Fruit fly (Drosophila melanogaster) whole organism, embryonic: ENCODE measurements around the gene Nrx-IV.

Experiments
- Ada2b ChIP-seq: fragments of 200-800 bp; sonication (Bioruptor generic); IDR thresholded peaks from 2 replicates; pipeline ENCODE4 v1.3.6; 2022; ENCODE audit warnings: missing biosample characterization, missing genetic modification characterization
- Aef1 ChIP-seq: fragments of 200-800 bp; sonication (Bioruptor generic); IDR thresholded peaks from 3 replicates; pipeline ENCODE4 v1.3.6; 2022; ENCODE audit warnings: missing biosample characterization, missing genetic modification characterization
- CG1024 ChIP-seq: fragments of 200-800 bp; sonication (Bioruptor generic); IDR thresholded peaks from 2 replicates; pipeline ENCODE4 v1.3.6; 2022; ENCODE audit warnings: missing biosample characterization, missing genetic modification characterization
- CG10274 ChIP-seq: fragments of 200-800 bp; sonication (Bioruptor generic); optimal IDR thresholded peaks from 3 replicates; lab custom pipeline; 2017; ENCODE audit warnings: missing biosample characterization, mild to moderate bottlenecking, missing genetic modification characterization
- CG10321 ChIP-seq: fragments of 200-800 bp; sonication (Bioruptor generic); IDR thresholded peaks from 2 replicates; pipeline ENCODE4 v1.3.6; 2022; ENCODE audit warnings: missing biosample characterization, missing genetic modification characterization
- CG11456 ChIP-seq: fragments of 200-800 bp; sonication (Bioruptor generic); IDR thresholded peaks from 3 replicates; pipeline ENCODE4 v1.3.6; 2022; ENCODE audit warnings: missing biosample characterization, missing genetic modification characterization
- CG17328 ChIP-seq: fragments of 200-800 bp; sonication (Bioruptor generic); IDR thresholded peaks from 2 replicates; pipeline ENCODE4 v1.3.6; 2022; ENCODE audit warnings: missing biosample characterization, missing genetic modification characterization
- CG17361 ChIP-seq: fragments of 200-800 bp; sonication (Bioruptor generic); IDR thresholded peaks from 3 replicates; pipeline ENCODE4 v1.3.6; 2022; ENCODE audit warnings: missing biosample characterization, missing genetic modification characterization
- CG31224 ChIP-seq: fragments of 200-800 bp; sonication (Bioruptor generic); IDR thresholded peaks from 2 replicates; pipeline ENCODE4 v1.3.6; 2022; ENCODE audit warnings: missing biosample characterization, missing genetic modification characterization
- CG32772 ChIP-seq: fragments of 200-800 bp; sonication (Bioruptor generic); IDR thresholded peaks from 2 replicates; pipeline ENCODE4 v1.3.6; 2022; ENCODE audit warnings: missing biosample characterization, missing genetic modification characterization
- CG4730 ChIP-seq: fragments of 200-800 bp; sonication (Bioruptor generic); IDR thresholded peaks from 2 replicates; pipeline ENCODE4 v1.3.6; 2022; ENCODE audit warnings: missing biosample characterization, missing genetic modification characterization
- CG6654 ChIP-seq: fragments of 200-800 bp; sonication (Bioruptor generic); optimal IDR thresholded peaks from 2 replicates; lab custom pipeline; 2017; ENCODE audit warnings: missing biosample characterization, mild to moderate bottlenecking, missing genetic modification characterization
- CG7786 ChIP-seq: fragments of 200-800 bp; sonication (Bioruptor generic); optimal IDR thresholded peaks from 2 replicates; lab custom pipeline; 2016; ENCODE audit warnings: missing biosample characterization, missing genetic modification characterization
- CG7963 ChIP-seq: fragments of 200-800 bp; sonication (Bioruptor generic); IDR thresholded peaks from 3 replicates; pipeline ENCODE4 v1.3.6; 2022; ENCODE audit warnings: missing biosample characterization, missing genetic modification characterization; ENCODE audit not compliant: partially characterized antibody
- CG7987 ChIP-seq: fragments of 200-800 bp; sonication (Bioruptor generic); optimal IDR thresholded peaks from 2 replicates; lab custom pipeline; 2018; ENCODE audit warnings: missing biosample characterization, mild to moderate bottlenecking, missing genetic modification characterization, moderate library complexity
- CG8359 ChIP-seq: fragments of 200-800 bp; sonication (Bioruptor generic); optimal IDR thresholded peaks from 2 replicates; lab custom pipeline; 2017; ENCODE audit warnings: missing biosample characterization, mild to moderate bottlenecking, missing genetic modification characterization, borderline replicate concordance
- CoRest ChIP-seq: fragments of 200-800 bp; sonication (Bioruptor generic); optimal IDR thresholded peaks from 3 replicates; lab custom pipeline; 2018; ENCODE audit warnings: missing biosample characterization, mild to moderate bottlenecking, missing genetic modification characterization, moderate library complexity
- Drgx ChIP-seq: fragments of 200-800 bp; sonication (Bioruptor generic); IDR thresholded peaks from 2 replicates; pipeline ENCODE4 v1.3.6; 2022; ENCODE audit warnings: missing biosample characterization, missing genetic modification characterization
- Fer1 ChIP-seq: fragments of 200-800 bp; sonication (Bioruptor generic); optimal IDR thresholded peaks from 2 replicates; lab custom pipeline; 2017; ENCODE audit warnings: missing biosample characterization, mild to moderate bottlenecking, missing genetic modification characterization
- Fer3 ChIP-seq: fragments of 200-800 bp; sonication (Bioruptor generic); optimal IDR thresholded peaks from 2 replicates; lab custom pipeline; 2018; ENCODE audit warnings: missing biosample characterization, mild to moderate bottlenecking, missing genetic modification characterization, moderate library complexity
- Hand ChIP-seq: fragments of 200-800 bp; sonication (Bioruptor generic); optimal IDR thresholded peaks from 2 replicates; lab custom pipeline; 2017; ENCODE audit warnings: mild to moderate bottlenecking, missing biosample characterization, missing genetic modification reagents, missing genetic modification characterization
- NC2α ChIP-seq: fragments of 200-800 bp; sonication (Bioruptor generic); optimal IDR thresholded peaks from 2 replicates; lab custom pipeline; 2016; ENCODE audit warnings: missing biosample characterization, missing genetic modification characterization
- Nf-YB ChIP-seq: fragments of 200-800 bp; sonication (Bioruptor generic); optimal IDR thresholded peaks from 3 replicates; lab custom pipeline; 2019; ENCODE audit warnings: missing biosample characterization, mild to moderate bottlenecking, missing genetic modification characterization, moderate library complexity
- Ptx1 ChIP-seq: fragments of 200-800 bp; sonication (Bioruptor generic); IDR thresholded peaks from 2 replicates; pipeline ENCODE4 v1.3.6; 2022; ENCODE audit warnings: missing biosample characterization, missing genetic modification characterization
- YL-1 ChIP-seq: fragments of 200-800 bp; sonication (Bioruptor generic); optimal IDR thresholded peaks from 3 replicates; lab custom pipeline; 2017; ENCODE audit warnings: missing biosample characterization, mild to moderate bottlenecking, missing genetic modification characterization
- ab ChIP-seq: fragments of 200-800 bp; sonication (Bioruptor generic); optimal IDR thresholded peaks from 2 replicates; lab custom pipeline; 2016; ENCODE audit warnings: missing biosample characterization, missing genetic modification characterization
- abd-A ChIP-seq: fragments of 200-800 bp; sonication (Bioruptor generic); optimal IDR thresholded peaks from 3 replicates; lab custom pipeline; 2019; ENCODE audit warnings: missing biosample characterization, mild to moderate bottlenecking, missing genetic modification characterization, moderate library complexity
- ac ChIP-seq: fragments of 200-800 bp; sonication (Bioruptor generic); optimal IDR thresholded peaks from 3 replicates; lab custom pipeline; 2017; ENCODE audit warnings: missing biosample characterization, mild to moderate bottlenecking, missing genetic modification characterization
- ase ChIP-seq: fragments of 200-800 bp; sonication (Bioruptor generic); IDR thresholded peaks from 3 replicates; pipeline ENCODE4 v1.3.6; 2022; ENCODE audit warnings: missing biosample characterization, missing genetic modification characterization
- chn ChIP-seq: fragments of 200-800 bp; sonication (Bioruptor generic); optimal IDR thresholded peaks from 2 replicates; lab custom pipeline; 2016; ENCODE audit warnings: missing biosample characterization, missing genetic modification characterization
- corto ChIP-seq: fragments of 200-800 bp; sonication (Bioruptor generic); optimal IDR thresholded peaks from 2 replicates; lab custom pipeline; 2016; ENCODE audit warnings: missing biosample characterization, mild to moderate bottlenecking, missing genetic modification characterization, moderate library complexity
- dmrt11E ChIP-seq: fragments of 200-800 bp; sonication (Bioruptor generic); optimal IDR thresholded peaks from 3 replicates; lab custom pipeline; 2018; ENCODE audit warnings: missing biosample characterization, mild to moderate bottlenecking, missing genetic modification characterization, moderate library complexity
- eve ChIP-seq, 2 experiments: fragments of >200 bp; optimal IDR thresholded peaks; 2 replicates each; lab custom pipeline; 2017; ENCODE audit warnings: missing biosample characterization in 2 of 2, missing genetic modification characterization in 2 of 2
- fd64A ChIP-seq: fragments of 200-800 bp; sonication (Bioruptor generic); optimal IDR thresholded peaks from 3 replicates; lab custom pipeline; 2018; ENCODE audit warnings: missing biosample characterization, mild to moderate bottlenecking, missing genetic modification characterization
- h ChIP-seq: fragments of >200 bp; optimal IDR thresholded peaks from 2 replicates; lab custom pipeline; 2017
- hkb ChIP-seq, 2 experiments: fragments of 200-800 bp in 1 of 2; fragments of >200 bp in 1 of 2; sonication (Bioruptor generic) in 1 of 2; IDR thresholded peaks in 1 of 2; optimal IDR thresholded peaks in 1 of 2; 2 replicates each; pipeline versions ENCODE4 v1.3.6 to Lab custom; 2017 to 2022; ENCODE audit warnings: missing biosample characterization in 1 of 2, missing genetic modification characterization in 1 of 2
- insv ChIP-seq, 2 experiments: fragments of 200-800 bp; sonication (Bioruptor generic); optimal IDR thresholded peaks; 3 replicates each; lab custom pipeline; 2016 to 2018; ENCODE audit warnings: missing biosample characterization in 2 of 2, missing genetic modification characterization in 2 of 2
- kay ChIP-seq: fragments of 200-800 bp; sonication (Bioruptor generic); optimal IDR thresholded peaks from 2 replicates; lab custom pipeline; 2016; ENCODE audit warnings: missing biosample characterization, missing genetic modification characterization
- lab ChIP-seq: fragments of 200-800 bp; sonication (Bioruptor generic); optimal IDR thresholded peaks from 3 replicates; lab custom pipeline; 2017; ENCODE audit warnings: missing biosample characterization, missing genetic modification characterization, mild to moderate bottlenecking, moderate library complexity, missing genetic modification reagents
- maf-S ChIP-seq: fragments of 200-800 bp; sonication (Bioruptor generic); optimal IDR thresholded peaks from 2 replicates; lab custom pipeline; 2016; ENCODE audit warnings: missing biosample characterization, missing genetic modification characterization
- pb ChIP-seq: fragments of 200-800 bp; sonication (Bioruptor generic); optimal IDR thresholded peaks from 3 replicates; lab custom pipeline; 2016; ENCODE audit warnings: missing biosample characterization, missing genetic modification characterization
- pfk ChIP-seq: fragments of 200-800 bp; sonication (Bioruptor generic); optimal IDR thresholded peaks from 2 replicates; lab custom pipeline; 2018; ENCODE audit warnings: missing biosample characterization, mild to moderate bottlenecking, missing genetic modification characterization, moderate library complexity
- sc ChIP-seq, 3 experiments: fragments of >200 bp in 2 of 3; fragments of 200-800 bp in 1 of 3; sonication (Bioruptor generic) in 1 of 3; optimal IDR thresholded peaks; 2 replicates in 2 of 3; 3 replicates in 1 of 3; lab custom pipeline; 2017; ENCODE audit warnings: mild to moderate bottlenecking in 1 of 3, missing biosample characterization in 1 of 3, missing genetic modification characterization in 1 of 3, missing genetic modification reagents in 1 of 3
- sqz ChIP-seq: fragments of 200-800 bp; sonication (Bioruptor generic); optimal IDR thresholded peaks from 3 replicates; lab custom pipeline; 2018; ENCODE audit warnings: missing biosample characterization, mild to moderate bottlenecking, missing genetic modification characterization
- trem ChIP-seq: fragments of 200-800 bp; optimal IDR thresholded peaks from 3 replicates; lab custom pipeline; 2019; ENCODE audit warnings: missing biosample characterization, mild to moderate bottlenecking, missing genetic modification characterization, moderate library complexity
- unpg ChIP-seq: fragments of 200-800 bp; sonication (Bioruptor generic); optimal IDR thresholded peaks from 3 replicates; lab custom pipeline; 2018; ENCODE audit warnings: missing biosample characterization, mild to moderate bottlenecking, missing genetic modification characterization, moderate library complexity
- wdn ChIP-seq: fragments of 200-800 bp; sonication (Bioruptor generic); IDR thresholded peaks from 2 replicates; pipeline ENCODE4 v1.3.6; 2022; ENCODE audit warnings: missing biosample characterization, missing genetic modification characterization
- zen ChIP-seq: fragments of 200-800 bp; sonication (Bioruptor generic); optimal IDR thresholded peaks from 3 replicates; lab custom pipeline; 2018; ENCODE audit warnings: missing biosample characterization, mild to moderate bottlenecking, missing genetic modification characterization, moderate library complexity

The Nrx-IV gene

dm6 chr3L:12138113-12138899, 8.0 kb upstream of the Nrx-IV start, which contains the start of the genes ND-SGDH and RhoGAP68F (continued):
- TF ChIP-seq hkb (optimal IDR thresholded peaks at IDR 0.05; lab: Kevin White, UChicago) (no peak), hkb (GFP tag; IDR thresholded peaks at IDR 0.05; lab: Robert Waterston, UW) (no peak; the same call in none of the 2 replicates), CG6654 (peak; percentile 36), CG10274 (GFP tag; lab: Kevin White, UChicago) (no peak), CG11456 (GFP tag; lab: Robert Waterston, UW) (no peak; the same call in 2 of the 3 replicates), Drgx (GFP tag; lab: Robert Waterston, UW) (peak; percentile 34; the same call in 1 of the 2 replicates), CG4730 (GFP tag; lab: Robert Waterston, UW) (peak; percentile 32; the same call in 1 of the 2 replicates), CG32772 (peak; percentile 59; the same call in 1 of the 2 replicates), sqz (peak; percentile 55), trem (tag; lab: Kevin White, UChicago) (peak; percentile 76), CG31224 (peak; percentile 55), abd-A (tag; lab: Kevin White, UChicago) (no peak), CG1024 (GFP tag; lab: Robert Waterston, UW) (no peak), dmrt11E (tag; lab: Kevin White, UChicago) (peak; percentile 70), eve (GFP tag; optimal IDR thresholded peaks at IDR 0.05; lab: Kevin White, UChicago) (no peak), unpg (GFP tag; lab: Kevin White, UChicago) (peak; percentile 68), Ada2b (GFP tag; lab: Robert Waterston, UW) (peak; percentile 43), sc (optimal IDR thresholded peaks at IDR 0.05; lab: Kevin White, UChicago) (no peak), sc (GFP tag; optimal IDR thresholded peaks at IDR 0.05; lab: Kevin White, UChicago) (peak; percentile 47), Hand (GFP tag; lab: Kevin White, UChicago) (peak; percentile 8), ase (0 out of 3 replicates have a peak, but pooled peaks have one; percentile 37), Ptx1 (GFP tag; lab: Robert Waterston, UW) (peak; percentile 80), CG8359 (no peak), pb (GFP tag; lab: Kevin White, UChicago) (peak; percentile 28), kay (GFP tag; lab: Kevin White, UChicago) (peak; percentile 57), Fer3 (tag; lab: Kevin White, UChicago) (peak; percentile 67), Nf-YB (peak; percentile 39), CG17361 (GFP tag; lab: Robert Waterston, UW) (peak; percentile 87), insv (GFP tag; optimal IDR thresholded peaks at IDR 0.05; lab: Kevin White, UChicago) (peak in 1 of 2 experiments; percentile 20), Fer1 (GFP tag; lab: Kevin White, UChicago) (peak; percentile 30), chn (peak; percentile 71), Aef1 (GFP tag; lab: Robert Waterston, UW) (peak; percentile 68), wdn (GFP tag; lab: Robert Waterston, UW) (0 out of 2 replicates have a peak, but pooled peaks have one; percentile 35), maf-S (peak; percentile 68), corto (GFP tag; lab: Kevin White, UChicago) (peak; percentile 71), zen (tag; lab: Kevin White, UChicago) (peak; percentile 54), CG17328 (GFP tag; lab: Robert Waterston, UW) (peak; percentile 20; the same call in 1 of the 2 replicates), ac (GFP tag; lab: Kevin White, UChicago) (no peak), h (lab: Kevin White, UChicago) (no peak), lab (GFP tag; lab: Kevin White, UChicago) (peak; percentile 75), YL-1 (peak; percentile 3), fd64A (GFP tag; lab: Kevin White, UChicago) (no peak), pfk (GFP tag; lab: Kevin White, UChicago) (no peak), NC2α (GFP tag; lab: Kevin White, UChicago) (no peak), CoRest (tag; lab: Kevin White, UChicago) (peak; percentile 90), CG10321 (no peak), CG7963 (GFP tag; lab: Robert Waterston, UW) (peak; percentile 70), CG7786 (GFP tag; lab: Kevin White, UChicago) (peak; percentile 70), CG7987 (GFP tag; lab: Kevin White, UChicago) (no peak), ab (GFP tag; lab: Kevin White, UChicago) (no peak)
